Fruit fly (Drosophila melanogaster) whole organism, pupa: ENCODE results near the gene CG42798.

Experiments
- CG10348 ChIP-seq: fragments of 200-800 bp; sonication (Bioruptor generic); IDR thresholded peaks from 2 replicates; pipeline ENCODE4 v1.3.6; 2022; ENCODE audit warnings: missing biosample characterization, missing genetic modification characterization
- CG12605 ChIP-seq: fragments of 200-800 bp; sonication (Bioruptor generic); IDR thresholded peaks from 2 replicates; pipeline ENCODE4 v1.3.6; 2022; ENCODE audit warnings: missing biosample characterization, missing genetic modification characterization
- CG13204 ChIP-seq: fragments of 200-800 bp; sonication (Bioruptor generic); optimal IDR thresholded peaks from 2 replicates; lab custom pipeline; 2018; ENCODE audit warnings: missing biosample characterization, mild to moderate bottlenecking, missing genetic modification characterization, moderate library complexity
- CG14655 ChIP-seq: fragments of 200-800 bp; sonication (Bioruptor generic); optimal IDR thresholded peaks from 3 replicates; lab custom pipeline; 2017; ENCODE audit warnings: mild to moderate bottlenecking, missing biosample characterization, missing genetic modification reagents, missing genetic modification characterization
- CG15710 ChIP-seq: fragments of 200-800 bp; sonication (Bioruptor generic); optimal IDR thresholded peaks from 2 replicates; lab custom pipeline; 2018; ENCODE audit warnings: missing biosample characterization, mild to moderate bottlenecking, missing genetic modification characterization, moderate library complexity
- CG17806 ChIP-seq: fragments of 200-800 bp; sonication (Bioruptor generic); optimal IDR thresholded peaks from 2 replicates; lab custom pipeline; 2018; ENCODE audit warnings: missing biosample characterization, mild to moderate bottlenecking, missing genetic modification characterization, moderate library complexity
- CG32121 ChIP-seq: fragments of 200-800 bp; sonication (Bioruptor generic); IDR thresholded peaks from 2 replicates; pipeline ENCODE4 v1.3.6; 2022; ENCODE audit warnings: missing biosample characterization, missing genetic modification characterization
- CG34367 ChIP-seq: fragments of 200-800 bp; sonication (Bioruptor generic); optimal IDR thresholded peaks from 2 replicates; lab custom pipeline; 2018; ENCODE audit warnings: missing biosample characterization, mild to moderate bottlenecking, missing genetic modification characterization
- CG4496 ChIP-seq: fragments of 200-800 bp; sonication (Bioruptor generic); IDR thresholded peaks from 3 replicates; pipeline ENCODE4 v1.3.6; 2022; ENCODE audit warnings: missing biosample characterization, missing genetic modification characterization
- CG8159 ChIP-seq: fragments of 200-800 bp; sonication (Bioruptor generic); optimal IDR thresholded peaks from 3 replicates; lab custom pipeline; 2018; ENCODE audit warnings: missing biosample characterization, mild to moderate bottlenecking, missing genetic modification characterization, moderate library complexity
- CG8301 ChIP-seq: fragments of 200-800 bp; sonication (Bioruptor generic); optimal IDR thresholded peaks from 2 replicates; lab custom pipeline; 2018; ENCODE audit warnings: missing biosample characterization, mild to moderate bottlenecking, missing genetic modification characterization
- CG9948 ChIP-seq: fragments of 200-800 bp; sonication (Bioruptor generic); optimal IDR thresholded peaks from 2 replicates; lab custom pipeline; 2018; ENCODE audit warnings: missing biosample characterization, mild to moderate bottlenecking, missing genetic modification characterization, moderate library complexity
- D1 ChIP-seq: fragments of 200-800 bp; sonication (Bioruptor generic); optimal IDR thresholded peaks from 2 replicates; lab custom pipeline; 2018; ENCODE audit warnings: missing biosample characterization, mild to moderate bottlenecking, missing genetic modification characterization, moderate library complexity
- EcR ChIP-seq: fragments of 200-800 bp; sonication (Bioruptor generic); optimal IDR thresholded peaks from 3 replicates; lab custom pipeline; 2019; ENCODE audit warnings: missing biosample characterization, missing genetic modification characterization, mild to moderate bottlenecking, moderate library complexity, missing genetic modification reagents
- Ets98B ChIP-seq: fragments of 200-800 bp; sonication (Bioruptor generic); IDR thresholded peaks from 2 replicates; pipeline ENCODE4 v1.3.6; 2022; ENCODE audit warnings: missing biosample characterization, missing genetic modification characterization
- Pif1A ChIP-seq: fragments of 200-800 bp; sonication (Bioruptor generic); optimal IDR thresholded peaks from 3 replicates; lab custom pipeline; 2016; ENCODE audit warnings: missing biosample characterization, missing genetic modification characterization
- Pif1B ChIP-seq: fragments of 200-800 bp; sonication (Bioruptor generic); optimal IDR thresholded peaks from 3 replicates; lab custom pipeline; 2016; ENCODE audit warnings: missing biosample characterization, missing genetic modification characterization
- Snoo ChIP-seq: fragments of 200-800 bp; sonication (Bioruptor generic); optimal IDR thresholded peaks from 3 replicates; lab custom pipeline; 2017; ENCODE audit warnings: missing biosample characterization, mild to moderate bottlenecking, missing genetic modification characterization, inconsistent platforms
- fd96Ca ChIP-seq: fragments of 200-800 bp; sonication (Bioruptor generic); IDR thresholded peaks from 3 replicates; pipeline ENCODE4 v1.3.6; 2022; ENCODE audit warnings: missing biosample characterization, missing genetic modification characterization
- gl ChIP-seq: fragments of 200-800 bp; sonication (Bioruptor generic); optimal IDR thresholded peaks from 2 replicates; lab custom pipeline; 2018; ENCODE audit warnings: missing biosample characterization, mild to moderate bottlenecking, missing genetic modification characterization
- rn ChIP-seq: fragments of 200-800 bp; sonication (Bioruptor generic); IDR thresholded peaks from 2 replicates; pipeline ENCODE4 v1.3.6; 2022; ENCODE audit warnings: missing biosample characterization, missing genetic modification characterization

CG42798 gene

dm6 chr3R:17391313-17391845, 15.1 kb upstream of the CG42798 start, which contains the start of the genes Brf and sds22:
Gene Brf, minus strand, starts transcription at chr3R:17391337.
Gene sds22, plus strand, starts transcription at chr3R:17391594.
- TF ChIP-seq Pif1B (GFP tag; lab: Kevin White, UChicago) (peak; percentile 91), CG34367 (peak; percentile 91), CG8159 (tag; lab: Kevin White, UChicago) (peak; percentile 95), EcR (peak; percentile 2), CG14655 (GFP tag; lab: Kevin White, UChicago) (peak; percentile 93), Pif1A (peak; percentile 92), CG4496 (peak; percentile 93), CG9948 (tag; lab: Kevin White, UChicago) (peak; percentile 91), CG13204 (GFP tag; lab: Kevin White, UChicago) (peak; percentile 55), rn (GFP tag; lab: Robert Waterston, UW) (peak; percentile 86; the same call in 1 of the 2 replicates), CG10348 (GFP tag; lab: Robert Waterston, UW) (peak; percentile 62), gl (tag; lab: Kevin White, UChicago) (peak; percentile 75), CG17806 (peak; percentile 94), Ets98B (GFP tag; lab: Robert Waterston, UW) (peak; percentile 91), D1 (tag; lab: Kevin White, UChicago) (peak; percentile 88), CG32121 (GFP tag; lab: Robert Waterston, UW) (peak; percentile 89), CG12605 (GFP tag; lab: Robert Waterston, UW) (peak; percentile 76; the same call in 1 of the 2 replicates), CG15710 (tag; lab: Kevin White, UChicago) (peak; percentile 94), CG8301 (tag; lab: Kevin White, UChicago) (peak; percentile 88), Snoo (tag; lab: Kevin White, UChicago) (peak; percentile 89), fd96Ca (peak; percentile 77)

DNA sequence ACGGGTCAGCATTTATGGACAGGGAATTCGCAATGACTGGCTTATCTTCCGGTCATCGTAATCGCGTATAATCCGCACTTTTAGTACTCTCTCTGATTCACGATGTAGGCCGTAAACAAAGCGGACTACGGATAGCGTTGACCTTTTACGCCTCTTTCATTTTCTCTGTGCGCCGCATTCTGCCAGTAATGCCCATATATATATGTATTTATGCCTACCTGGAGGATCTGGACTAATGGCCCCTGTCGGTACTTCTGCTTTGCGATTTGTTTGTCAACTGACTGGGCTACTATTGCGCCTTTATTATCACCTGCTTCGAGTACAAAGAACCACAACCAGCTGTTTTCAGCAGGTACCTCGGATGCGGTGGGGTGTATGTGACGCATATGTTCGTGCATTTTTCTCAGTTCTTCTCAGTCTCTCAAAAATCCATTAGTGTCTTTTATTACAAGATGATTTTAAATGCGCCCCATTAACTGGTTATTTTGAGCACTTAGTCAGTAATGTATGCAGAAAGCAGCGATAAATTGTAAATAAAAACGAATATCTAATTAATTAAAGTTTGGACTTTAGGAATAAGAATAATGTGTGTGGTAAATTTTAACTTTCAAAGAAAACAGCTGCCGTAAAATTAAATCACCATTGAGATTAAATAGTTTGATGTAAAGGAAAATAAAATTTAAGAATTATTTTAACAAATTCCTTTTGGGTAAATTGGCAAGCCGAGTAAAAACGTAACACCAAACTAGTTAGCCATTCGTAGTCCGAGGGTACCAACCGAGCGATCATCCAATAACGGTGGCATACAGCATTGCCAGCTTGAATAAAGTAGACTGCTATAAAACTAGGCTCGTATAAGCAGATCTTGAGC, 11.9 kb upstream of the CG42798 start, which contains the start of gene CREG:
CREG (minus strand) TSS at position 323 of the 871 bp plus-strand sequence.
- TF ChIP-seq rn (GFP tag; lab: Robert Waterston, UW) (no peak), D1 (tag; lab: Kevin White, UChicago) (peak; percentile 24), CG34367 (no peak), CG8301 (tag; lab: Kevin White, UChicago) (peak; percentile 38), fd96Ca (no peak), gl (tag; lab: Kevin White, UChicago) (no peak), CG4496 (no peak), Snoo (tag; lab: Kevin White, UChicago) (peak; percentile 46), CG14655 (GFP tag; lab: Kevin White, UChicago) (peak; percentile 53), Pif1A (peak; percentile 32), CG32121 (GFP tag; lab: Robert Waterston, UW) (no peak), CG8159 (tag; lab: Kevin White, UChicago) (peak; percentile 41), CG13204 (GFP tag; lab: Kevin White, UChicago) (no peak), Pif1B (GFP tag; lab: Kevin White, UChicago) (peak; percentile 18), CG15710 (tag; lab: Kevin White, UChicago) (peak; percentile 23), CG12605 (GFP tag; lab: Robert Waterston, UW) (0 out of 2 replicates have a peak, but pooled peaks have one; percentile 7), CG17806 (no peak), Ets98B (GFP tag; lab: Robert Waterston, UW) (0 out of 2 replicates have a peak, but pooled peaks have one; percentile 24), EcR (peak; percentile 85), CG10348 (GFP tag; lab: Robert Waterston, UW) (no peak), CG9948 (tag; lab: Kevin White, UChicago) (peak; percentile 11)

- no peak for TF ChIP-seq fd96Ca
- TF ChIP-seq Snoo (tag; lab: Kevin White, UChicago), result no peak
- no peak for TF ChIP-seq CG15710 (tag; lab: Kevin White, UChicago)
- TF ChIP-seq Pif1A, result no peak
- TF ChIP-seq CG8159 (tag; lab: Kevin White, UChicago), result no peak
- no peak for TF ChIP-seq CG8301 (tag; lab: Kevin White, UChicago)
- no peak for TF ChIP-seq EcR
- TF ChIP-seq CG14655 (GFP tag; lab: Kevin White, UChicago), result no peak
Observed at dm6 chr3R:17400102-17400501, 6.4 kb upstream of the CG42798 start.

DNA sequence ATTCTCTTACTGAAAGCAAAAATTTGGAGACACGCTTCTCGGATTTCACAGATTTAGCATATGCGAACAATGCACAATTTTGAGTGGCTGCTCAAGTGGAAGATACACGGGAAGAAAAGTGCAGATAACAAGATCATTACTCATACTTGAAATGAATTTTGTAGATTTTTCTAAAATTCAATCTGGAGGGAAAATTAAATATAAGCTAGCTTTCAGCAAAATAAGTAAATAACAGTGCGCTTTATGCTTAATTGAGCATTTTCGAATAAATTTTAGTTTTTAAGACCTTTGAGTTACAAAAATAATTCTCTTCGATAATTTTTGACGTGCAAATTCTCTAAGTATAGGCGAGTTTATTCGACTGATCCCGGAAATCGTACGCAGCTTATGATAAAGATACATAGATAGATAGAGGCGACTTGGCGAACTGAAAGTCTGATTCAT, 5.8 kb upstream of the CG42798 start:
- TF ChIP-seq D1 (tag; lab: Kevin White, UChicago), result peak; percentile 17
- peak; percentile 36; the same call in 1 of the 2 replicates for TF ChIP-seq Ets98B (GFP tag; lab: Robert Waterston, UW)
- TF ChIP-seq rn (GFP tag; lab: Robert Waterston, UW), result no peak
- TF ChIP-seq CG34367, result peak; percentile 27
- peak; percentile 44 for TF ChIP-seq gl (tag; lab: Kevin White, UChicago)
- TF ChIP-seq Pif1B (GFP tag; lab: Kevin White, UChicago), result peak; percentile 50
- TF ChIP-seq fd96Ca, result no peak
- peak; percentile 48 for TF ChIP-seq CG15710 (tag; lab: Kevin White, UChicago)
- TF ChIP-seq CG9948 (tag; lab: Kevin White, UChicago), result peak; percentile 69
- TF ChIP-seq EcR, result no peak
- peak; percentile 58 for TF ChIP-seq CG12605 (GFP tag; lab: Robert Waterston, UW)
- peak; percentile 83 for TF ChIP-seq Pif1A
- TF ChIP-seq CG32121 (GFP tag; lab: Robert Waterston, UW), result peak; percentile 59
- no peak for TF ChIP-seq CG10348 (GFP tag; lab: Robert Waterston, UW)
- TF ChIP-seq Snoo (tag; lab: Kevin White, UChicago), result no peak
- peak; percentile 83 for TF ChIP-seq CG14655 (GFP tag; lab: Kevin White, UChicago)
- TF ChIP-seq CG8159 (tag; lab: Kevin White, UChicago), result peak; percentile 78
- TF ChIP-seq CG8301 (tag; lab: Kevin White, UChicago), result peak; percentile 84
- TF ChIP-seq CG17806, result peak; percentile 75
- peak; percentile 66; the same call in 1 of the 3 replicates for TF ChIP-seq CG4496
- no peak for TF ChIP-seq CG13204 (GFP tag; lab: Kevin White, UChicago)
